Worm (Caenorhabditis elegans): ENCODE results near the gene ddr-2.

DNA sequence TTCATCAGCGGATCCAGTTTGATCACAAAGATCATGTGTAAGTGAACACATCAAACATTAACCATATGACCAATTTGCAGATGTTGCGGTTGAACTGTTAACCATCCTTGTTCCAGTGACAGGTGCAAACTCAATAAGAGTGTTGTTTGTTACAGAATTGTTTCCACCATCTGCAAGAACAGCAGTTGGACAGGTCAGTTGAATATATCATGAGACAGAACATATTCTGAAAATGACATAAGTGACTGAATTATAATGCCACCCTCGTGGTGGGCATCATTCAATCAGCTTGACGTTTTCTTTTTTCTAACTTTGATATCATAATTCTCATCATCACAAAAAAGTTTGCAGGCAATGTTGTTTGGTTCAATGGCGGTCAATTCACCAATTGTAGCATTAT is 14.5 kb upstream of the ddr-2 start:
- TF ChIP-seq lir-3 (tag; optimal IDR thresholded peaks at IDR 0.05) (no peak), madf-5 (GFP tag; IDR thresholded peaks at IDR 0.05) (no peak), ces-1 (GFP tag; optimal IDR thresholded peaks at IDR 0.05) (no peak), dpl-1 (GFP tag; optimal IDR thresholded peaks at IDR 0.05) (no peak), ama-1 (optimal IDR thresholded peaks at IDR 0.05) (no peak), pha-4 (GFP tag; IDR thresholded peaks at IDR 0.05) (no peak), pha-4 (tag; optimal IDR thresholded peaks at IDR 0.05) (no peak), nhr-237 (tag; optimal IDR thresholded peaks at IDR 0.05) (no peak)

All from whole organism, L4 larva.